Worm (Caenorhabditis elegans): ENCODE measurements around the gene C16C8.5.
A peak's percentile ranks its signal among the peaks of the same experiment; 100 is the strongest.
"Not testable (repeated sequence)": the region's sequence is repeated elsewhere in the genome, so short reads cannot be mapped to it uniquely, and the experiment has no call there.

C16C8.5 gene

ce11 chrII:3445285-3445806 is at the start of gene C16C8.5, which contains the start of gene C16C8.16:
C16C8.5 (minus strand) TSS chrII:3445385.
C16C8.16 (plus strand) TSS chrII:3445756.
- TF ChIP-seq lin-39 (tag; optimal IDR thresholded peaks at IDR 0.05) (no peak), C34F6.9 (tag; optimal IDR thresholded peaks at IDR 0.05) (no peak), lin-13 (GFP tag; optimal IDR thresholded peaks at IDR 0.05) (no peak), nhr-12 (tag; optimal IDR thresholded peaks at IDR 0.05) (no peak), ceh-82 (tag; optimal IDR thresholded peaks at IDR 0.05) (no peak), snpc-4 (tag; optimal IDR thresholded peaks at IDR 0.05) (no peak), crh-2 (tag; optimal IDR thresholded peaks at IDR 0.05) (no peak), ztf-11 (tag; optimal IDR thresholded peaks at IDR 0.05) (no peak), nhr-129 (tag; optimal IDR thresholded peaks at IDR 0.05) (no peak), lsy-2 (tag; optimal IDR thresholded peaks at IDR 0.05) (no peak)

- not testable (repeated sequence) for TF ChIP-seq nhr-23, sem-4, ZK546.5 (tag; optimal IDR thresholded peaks at IDR 0.05)
Observed at ce11 chrII:3490797-3491196, 45.6 kb upstream of the C16C8.5 start, which contains the start of gene fbxb-112. fbxb-112 (plus strand) TSS chrII:3491097.

- TF ChIP-seq gmeb-1 (tag; optimal IDR thresholded peaks at IDR 0.05): no peak
- TF ChIP-seq mab-5 (tag; optimal IDR thresholded peaks at IDR 0.05): peak; percentile 27
- TF ChIP-seq lsy-2 (tag; optimal IDR thresholded peaks at IDR 0.05): peak in 1 of 2 experiments; percentile 37
- no peak for TF ChIP-seq mdl-1 (tag; optimal IDR thresholded peaks at IDR 0.05)
- peak; percentile 79 for TF ChIP-seq unc-55 (GFP tag; optimal IDR thresholded peaks at IDR 0.05)
- TF ChIP-seq F13H6.1 (tag; optimal IDR thresholded peaks at IDR 0.05): peak; percentile 41
- peak; percentile 53 for TF ChIP-seq sma-3 (GFP tag; optimal IDR thresholded peaks at IDR 0.05)
- TF ChIP-seq lin-13 (GFP tag; optimal IDR thresholded peaks at IDR 0.05): peak; percentile 74
- peak; percentile 67 for TF ChIP-seq C34F6.9 (tag; optimal IDR thresholded peaks at IDR 0.05)
Observed at ce11 chrII:3482231-3482630, 37.0 kb upstream of the C16C8.5 start, which contains the start of gene smu-2. smu-2 (plus strand) TSS chrII:3482408.

- TF ChIP-seq elt-1 (tag; optimal IDR thresholded peaks at IDR 0.05) (no peak), nhr-12 (tag; optimal IDR thresholded peaks at IDR 0.05) (no peak), nhr-129 (tag; optimal IDR thresholded peaks at IDR 0.05) (no peak), sem-4 (tag; optimal IDR thresholded peaks at IDR 0.05) (no peak), mdl-1 (tag; optimal IDR thresholded peaks at IDR 0.05) (no peak), gmeb-1 (tag; optimal IDR thresholded peaks at IDR 0.05) (no peak), snpc-4 (tag; optimal IDR thresholded peaks at IDR 0.05) (no peak), unc-39 (tag; optimal IDR thresholded peaks at IDR 0.05) (no peak), crh-2 (tag; optimal IDR thresholded peaks at IDR 0.05) (no peak), ztf-1 (GFP tag; conservative IDR thresholded peaks at IDR 0.05) (no peak), peb-1 (tag; optimal IDR thresholded peaks at IDR 0.05) (no peak), ZK546.5 (tag; optimal IDR thresholded peaks at IDR 0.05) (no peak)
Observed at ce11 chrII:3481584-3481983, 36.4 kb upstream of the C16C8.5 start, which contains the start of gene Y49F6B.8. Y49F6B.8 (minus strand) TSS chrII:3481684.

- TF ChIP-seq ama-1 (optimal IDR thresholded peaks at IDR 0.05) (no peak), fos-1 (tag; optimal IDR thresholded peaks at IDR 0.05) (no peak), elt-1 (tag; optimal IDR thresholded peaks at IDR 0.05) (no peak), mbf-1 (tag; optimal IDR thresholded peaks at IDR 0.05) (no peak), ceh-82 (tag; optimal IDR thresholded peaks at IDR 0.05) (no peak), R02D3.7 (tag; optimal IDR thresholded peaks at IDR 0.05) (no peak), sma-9 (GFP tag; optimal IDR thresholded peaks at IDR 0.05) (no peak), sma-9 (tag; optimal IDR thresholded peaks at IDR 0.05) (no peak)
Observed at ce11 chrII:3477171-3477570, 32.0 kb upstream of the C16C8.5 start, which contains the start of gene fbxb-104. fbxb-104 (minus strand) TSS chrII:3477271.

ce11 chrII:3476536-3476935 is 31.4 kb upstream of the C16C8.5 start:
- TF ChIP-seq peb-1 (tag; optimal IDR thresholded peaks at IDR 0.05): no peak
- no peak for TF ChIP-seq mab-5 (tag; optimal IDR thresholded peaks at IDR 0.05)
- no peak for TF ChIP-seq nhr-21 (tag; optimal IDR thresholded peaks at IDR 0.05)
- no peak for TF ChIP-seq ama-1 (optimal IDR thresholded peaks at IDR 0.05)
- TF ChIP-seq fos-1 (tag; optimal IDR thresholded peaks at IDR 0.05): no peak

ce11 chrII:3473744-3474143 is 28.6 kb upstream of the C16C8.5 start, which contains the start of gene sdz-32:
sdz-32 (plus strand) TSS chrII:3474044.
- no peak for TF ChIP-seq nhr-77 (tag; optimal IDR thresholded peaks at IDR 0.05)
- no peak for TF ChIP-seq ztf-4 (tag; optimal IDR thresholded peaks at IDR 0.05)
- TF ChIP-seq F13H6.1 (tag; optimal IDR thresholded peaks at IDR 0.05): no peak
- TF ChIP-seq sem-4 (tag; optimal IDR thresholded peaks at IDR 0.05): no peak

Data from whole organism, L2 larva.